Worm (Caenorhabditis elegans) whole organism, L3 larva: ENCODE data around the gene ZK666.8.

Source experiments
- R02D3.7 ChIP-seq: fragments of 150-350 bp; optimal IDR thresholded peaks from 2 replicates; lab custom pipeline; 2014; ENCODE audit warnings: missing biosample characterization, missing genetic modification characterization
- aly-2 ChIP-seq: fragments of 150-350 bp; optimal IDR thresholded peaks from 2 replicates; lab custom pipeline; 2014; ENCODE audit warnings: missing biosample characterization, missing genetic modification characterization
- ama-1 ChIP-seq: fragments of 150-350 bp; optimal IDR thresholded peaks from 2 replicates; lab custom pipeline; 2018
- ceh-82 ChIP-seq: fragments of 150-350 bp; optimal IDR thresholded peaks from 2 replicates; lab custom pipeline; 2014; ENCODE audit warnings: missing biosample characterization, missing genetic modification characterization
- ceh-9 ChIP-seq: sonication (generic microtip); optimal IDR thresholded peaks from 2 replicates; lab custom pipeline; 2018; ENCODE audit warnings: missing biosample characterization, missing genetic modification characterization
- daf-12 ChIP-seq: fragments of 150-350 bp; optimal IDR thresholded peaks from 2 replicates; lab custom pipeline; 2014; ENCODE audit warnings: missing biosample characterization, missing genetic modification reagents, missing genetic modification characterization
- egl-5 ChIP-seq: fragments of 150-350 bp; optimal IDR thresholded peaks from 2 replicates; lab custom pipeline; 2017; ENCODE audit warnings: missing biosample characterization, missing genetic modification reagents, missing genetic modification characterization, inconsistent platforms
- elt-1 ChIP-seq: fragments of 150-350 bp; optimal IDR thresholded peaks from 2 replicates; lab custom pipeline; 2014; ENCODE audit warnings: missing biosample characterization, missing genetic modification characterization
- eor-1 ChIP-seq, 2 experiments: fragments of 150-350 bp; optimal IDR thresholded peaks; 2 replicates each; lab custom pipeline; 2014 to 2018; ENCODE audit warnings: missing biosample characterization in 2 of 2, missing genetic modification characterization in 2 of 2
- fkh-10 ChIP-seq: sonication (generic microtip); optimal IDR thresholded peaks from 2 replicates; lab custom pipeline; 2017; ENCODE audit warnings: missing biosample characterization, missing genetic modification reagents, missing genetic modification characterization
- hmg-11 ChIP-seq: sonication (generic microtip); optimal IDR thresholded peaks from 2 replicates; lab custom pipeline; 2016; ENCODE audit warnings: missing genetic modification characterization, missing compliant biosample characterization
- lin-15B ChIP-seq: fragments of 150-350 bp; optimal IDR thresholded peaks from 2 replicates; lab custom pipeline; 2014; ENCODE audit warnings: missing biosample characterization, missing genetic modification characterization
- lin-39 ChIP-seq: fragments of 150-350 bp; optimal IDR thresholded peaks from 2 replicates; lab custom pipeline; 2018; ENCODE audit warnings: missing biosample characterization, missing genetic modification reagents, missing genetic modification characterization
- lsy-12 ChIP-seq: sonication (generic microtip); optimal IDR thresholded peaks from 2 replicates; lab custom pipeline; 2016; ENCODE audit warnings: mild to moderate bottlenecking, missing genetic modification characterization, missing compliant biosample characterization
- mdl-1 ChIP-seq: fragments of 150-350 bp; optimal IDR thresholded peaks from 2 replicates; lab custom pipeline; 2014; ENCODE audit warnings: missing biosample characterization, missing genetic modification characterization
- nfya-1 ChIP-seq: sonication (generic microtip); optimal IDR thresholded peaks from 2 replicates; lab custom pipeline; 2017; ENCODE audit warnings: missing genetic modification characterization, mild to moderate bottlenecking, missing compliant biosample characterization, antibody characterized with exemption, moderate library complexity; ENCODE audit not compliant: insufficient read depth
- nhr-12 ChIP-seq: fragments of 150-350 bp; optimal IDR thresholded peaks from 2 replicates; lab custom pipeline; 2014; ENCODE audit warnings: missing biosample characterization, missing genetic modification characterization
- nhr-23 ChIP-seq: fragments of 150-350 bp; optimal IDR thresholded peaks from 2 replicates; lab custom pipeline; 2014; ENCODE audit warnings: missing biosample characterization, missing genetic modification reagents, missing genetic modification characterization
- nhr-237 ChIP-seq: fragments of 150-350 bp; optimal IDR thresholded peaks from 2 replicates; lab custom pipeline; 2014; ENCODE audit warnings: missing biosample characterization, missing genetic modification characterization
- nhr-25 ChIP-seq: sonication (generic microtip); optimal IDR thresholded peaks from 2 replicates; lab custom pipeline; 2017; ENCODE audit warnings: missing biosample characterization, missing genetic modification characterization
- nhr-67 ChIP-seq: fragments of 150-350 bp; optimal IDR thresholded peaks from 2 replicates; lab custom pipeline; 2014; ENCODE audit warnings: missing biosample characterization, missing genetic modification characterization
- nhr-76 ChIP-seq: fragments of 150-350 bp; sonication (generic microtip); optimal IDR thresholded peaks from 5 replicates; lab custom pipeline; 2014; ENCODE audit warnings: missing biosample characterization, missing genetic modification characterization
- nhr-77 ChIP-seq: fragments of 150-350 bp; optimal IDR thresholded peaks from 2 replicates; lab custom pipeline; 2014; ENCODE audit warnings: missing biosample characterization, missing genetic modification characterization
- pha-4 ChIP-seq: fragments of 150-350 bp; optimal IDR thresholded peaks from 2 replicates; lab custom pipeline; 2014; ENCODE audit warnings: missing biosample characterization, missing genetic modification reagents, missing genetic modification characterization
- pqm-1 ChIP-seq: fragments of 150-350 bp; optimal IDR thresholded peaks from 2 replicates; lab custom pipeline; 2017; ENCODE audit warnings: missing biosample characterization, missing genetic modification characterization, inconsistent platforms
- sea-2 ChIP-seq: fragments of 150-350 bp; sonication (generic microtip); optimal IDR thresholded peaks from 4 replicates; lab custom pipeline; 2014; ENCODE audit warnings: missing biosample characterization, missing genetic modification reagents, missing genetic modification characterization
- skn-1 ChIP-seq: fragments of 150-350 bp; optimal IDR thresholded peaks from 2 replicates; lab custom pipeline; 2014; ENCODE audit warnings: missing biosample characterization, missing genetic modification characterization
- tbx-2 ChIP-seq: sonication (generic microtip); optimal IDR thresholded peaks from 2 replicates; lab custom pipeline; 2016; ENCODE audit warnings: mild to moderate bottlenecking, missing genetic modification characterization, missing compliant biosample characterization
- unc-62 ChIP-seq: fragments of 150-350 bp; sonication (generic microtip); optimal IDR thresholded peaks from 4 replicates; lab custom pipeline; 2014; ENCODE audit warnings: missing biosample characterization, missing genetic modification reagents, missing genetic modification characterization
- zag-1 ChIP-seq: fragments of 150-350 bp; optimal IDR thresholded peaks from 2 replicates; lab custom pipeline; 2014; ENCODE audit warnings: missing biosample characterization, missing genetic modification characterization
- ztf-11 ChIP-seq: fragments of 150-350 bp; optimal IDR thresholded peaks from 2 replicates; lab custom pipeline; 2014; ENCODE audit warnings: missing biosample characterization, missing genetic modification characterization
- ztf-4 ChIP-seq: fragments of 150-350 bp; optimal IDR thresholded peaks from 2 replicates; lab custom pipeline; 2014; ENCODE audit warnings: missing biosample characterization, missing genetic modification characterization

Gene ZK666.8

ce11 chrII:10479348-10479747 is 13.6 kb downstream of the ZK666.8 start, which contains the start of gene clec-59:
Gene clec-59, minus strand, starts transcription at chrII:10479448.
- no peak for TF ChIP-seq ceh-9 (tag; lab: Kevin White, UChicago)
- no peak for TF ChIP-seq nhr-237 (tag; lab: Kevin White, UChicago)
- no peak for TF ChIP-seq ztf-11 (tag; lab: Kevin White, UChicago)
- TF ChIP-seq nfya-1 (tag; lab: Kevin White, UChicago): no peak
- no peak for TF ChIP-seq nhr-76 (tag; lab: Kevin White, UChicago)
- no peak for TF ChIP-seq elt-1 (tag; lab: Kevin White, UChicago)
- no peak for TF ChIP-seq nhr-23 (tag; lab: Kevin White, UChicago)
- no peak for TF ChIP-seq pha-4
- no peak for TF ChIP-seq egl-5 (tag; lab: Kevin White, UChicago)
- TF ChIP-seq lin-15B (tag; lab: Kevin White, UChicago): no peak
- TF ChIP-seq mdl-1 (tag; lab: Kevin White, UChicago): no peak
- TF ChIP-seq aly-2: no peak

DNA sequence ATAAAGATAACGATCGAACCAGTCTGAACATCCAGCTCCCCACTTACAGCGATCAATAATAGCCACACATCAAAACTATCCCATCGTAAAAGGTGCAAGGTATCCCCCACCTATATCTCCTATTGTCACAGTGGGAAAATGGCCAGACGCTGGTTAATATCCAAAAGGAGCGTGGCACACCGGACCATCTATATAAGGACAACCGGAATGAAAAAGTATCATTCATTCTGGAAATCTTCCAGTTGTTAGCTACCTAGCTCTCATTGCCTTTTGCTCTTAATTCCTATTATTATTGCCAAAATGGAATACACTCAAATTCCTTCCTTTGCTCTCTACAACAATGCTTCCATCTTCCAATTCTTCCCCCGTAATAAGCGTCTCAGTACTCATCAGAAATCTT is 16.0 kb downstream of the ZK666.8 start, which contains the start of gene ZK666.4:
ZK666.4 (plus strand) TSS at position 301 of the 400 bp plus-strand sequence.
- no peak for TF ChIP-seq lsy-12 (tag; lab: Kevin White, UChicago)
- no peak for TF ChIP-seq ceh-82 (tag; lab: Kevin White, UChicago)
- no peak for TF ChIP-seq pqm-1 (tag; lab: Kevin White, UChicago)
- no peak for TF ChIP-seq nhr-12 (tag; lab: Kevin White, UChicago)

DNA sequence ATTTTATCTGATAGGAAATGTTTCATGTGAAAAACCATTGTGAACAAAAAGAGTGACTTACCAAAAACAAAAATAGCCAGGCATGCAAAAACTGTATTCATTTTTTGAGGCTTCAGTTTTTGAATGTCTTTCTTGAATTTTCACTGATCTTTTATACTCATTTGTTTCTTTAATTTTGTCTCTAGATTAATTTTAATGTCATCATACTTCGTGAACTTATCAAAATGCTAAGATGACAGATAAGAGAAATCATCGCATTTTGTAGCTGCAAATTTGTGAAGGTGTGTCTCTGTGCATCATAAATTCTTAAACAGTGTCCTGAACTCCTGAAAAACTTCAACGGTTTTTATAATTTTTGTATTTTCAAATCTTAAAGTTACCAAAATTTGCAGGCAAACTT is 16.9 kb downstream of the ZK666.8 start, which contains the start of gene clec-58:
clec-58 (minus strand) TSS at position 101 of the 400 bp plus-strand sequence.
- TF ChIP-seq R02D3.7 (tag; lab: Kevin White, UChicago): no peak
- TF ChIP-seq lin-39 (tag; lab: Kevin White, UChicago): no peak
- TF ChIP-seq hmg-11 (tag; lab: Kevin White, UChicago): no peak
- TF ChIP-seq nhr-67 (tag; lab: Kevin White, UChicago): no peak
- no peak for TF ChIP-seq unc-62 (GFP tag; lab: Kevin White, UChicago)
- TF ChIP-seq ceh-9 (tag; lab: Kevin White, UChicago): no peak
- TF ChIP-seq lin-15B (tag; lab: Kevin White, UChicago): no peak
- no peak for TF ChIP-seq tbx-2 (tag; lab: Kevin White, UChicago)
- TF ChIP-seq lsy-12 (tag; lab: Kevin White, UChicago): no peak
- no peak for TF ChIP-seq nhr-76 (tag; lab: Kevin White, UChicago)
- no peak for TF ChIP-seq aly-2

DNA sequence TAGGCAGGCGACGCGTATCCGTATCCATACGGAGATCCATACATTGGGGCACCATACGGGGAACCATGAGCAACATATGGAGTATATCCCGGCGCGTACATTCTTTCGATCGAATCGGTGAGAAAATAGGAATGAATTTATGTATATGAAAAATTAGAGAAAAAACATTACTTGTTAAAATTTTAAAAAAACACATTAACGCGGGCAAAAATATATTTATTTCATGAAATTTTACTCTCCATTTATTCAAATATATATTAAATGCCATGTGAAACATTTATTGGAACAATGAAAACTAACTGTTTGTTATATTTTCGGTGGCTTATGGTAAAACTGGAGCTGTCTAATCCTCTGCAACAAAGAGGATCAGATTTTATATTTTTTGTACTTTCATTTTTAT is 21.1 kb downstream of the ZK666.8 start, which contains the start of gene ZK666.2:
ZK666.2 (minus strand) TSS at position 101 of the 400 bp plus-strand sequence.
- TF ChIP-seq eor-1 (tag; optimal IDR thresholded peaks at IDR 0.05; lab: Kevin White, UChicago): no peak
- TF ChIP-seq nhr-23 (tag; lab: Kevin White, UChicago): no peak
- no peak for TF ChIP-seq aly-2
- no peak for TF ChIP-seq pqm-1 (tag; lab: Kevin White, UChicago)
- no peak for TF ChIP-seq egl-5 (tag; lab: Kevin White, UChicago)
- no peak for TF ChIP-seq ztf-11 (tag; lab: Kevin White, UChicago)
- TF ChIP-seq lin-39 (tag; lab: Kevin White, UChicago): no peak
- no peak for TF ChIP-seq zag-1 (tag; lab: Kevin White, UChicago)
- no peak for TF ChIP-seq fkh-10 (GFP tag; lab: Kevin White, UChicago)
- TF ChIP-seq nhr-12 (tag; lab: Kevin White, UChicago): no peak
- TF ChIP-seq daf-12: no peak
- TF ChIP-seq nhr-25 (tag; lab: Kevin White, UChicago): no peak

DNA sequence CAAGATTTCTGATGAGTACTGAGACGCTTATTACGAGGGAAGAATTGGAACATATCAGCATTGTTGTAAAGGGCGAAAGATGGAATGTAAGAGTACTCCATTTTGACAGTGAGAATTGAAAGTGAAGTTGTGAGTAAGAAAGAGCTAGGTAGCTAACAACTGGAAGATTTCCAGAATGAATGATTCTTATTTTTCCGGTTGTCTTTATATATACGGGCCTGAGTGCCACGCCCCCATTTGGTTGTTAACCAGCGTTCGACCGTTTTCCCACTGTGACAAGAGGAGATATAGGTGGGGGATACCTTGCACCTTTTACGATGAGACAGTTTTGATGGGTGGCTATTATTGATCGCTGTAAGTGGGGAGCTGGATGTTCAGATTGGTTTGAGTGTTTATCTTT is 21.7 kb downstream of the ZK666.8 start, which contains the start of gene ZK666.1:
ZK666.1 (minus strand) TSS at position 101 of the 400 bp plus-strand sequence.
- TF ChIP-seq nhr-77 (tag; lab: Kevin White, UChicago) (no peak), elt-1 (tag; lab: Kevin White, UChicago) (no peak), zag-1 (tag; lab: Kevin White, UChicago) (no peak), ztf-4 (tag; lab: Kevin White, UChicago) (no peak), skn-1 (no peak), ama-1 (lab: Kevin White, UChicago) (no peak), sea-2 (GFP tag; lab: Kevin White, UChicago) (no peak), fkh-10 (GFP tag; lab: Kevin White, UChicago) (no peak), pha-4 (no peak), eor-1 (tag; optimal IDR thresholded peaks at IDR 0.05; lab: Kevin White, UChicago) (no peak), aly-2 (no peak), unc-62 (GFP tag; lab: Kevin White, UChicago) (no peak), nhr-76 (tag; lab: Kevin White, UChicago) (no peak), ceh-82 (tag; lab: Kevin White, UChicago) (no peak), R02D3.7 (tag; lab: Kevin White, UChicago) (no peak), egl-5 (tag; lab: Kevin White, UChicago) (no peak), nhr-25 (tag; lab: Kevin White, UChicago) (no peak), ceh-9 (tag; lab: Kevin White, UChicago) (no peak)
